Fruit fly (Drosophila melanogaster): ENCODE data around the gene Tehao.

DNA sequence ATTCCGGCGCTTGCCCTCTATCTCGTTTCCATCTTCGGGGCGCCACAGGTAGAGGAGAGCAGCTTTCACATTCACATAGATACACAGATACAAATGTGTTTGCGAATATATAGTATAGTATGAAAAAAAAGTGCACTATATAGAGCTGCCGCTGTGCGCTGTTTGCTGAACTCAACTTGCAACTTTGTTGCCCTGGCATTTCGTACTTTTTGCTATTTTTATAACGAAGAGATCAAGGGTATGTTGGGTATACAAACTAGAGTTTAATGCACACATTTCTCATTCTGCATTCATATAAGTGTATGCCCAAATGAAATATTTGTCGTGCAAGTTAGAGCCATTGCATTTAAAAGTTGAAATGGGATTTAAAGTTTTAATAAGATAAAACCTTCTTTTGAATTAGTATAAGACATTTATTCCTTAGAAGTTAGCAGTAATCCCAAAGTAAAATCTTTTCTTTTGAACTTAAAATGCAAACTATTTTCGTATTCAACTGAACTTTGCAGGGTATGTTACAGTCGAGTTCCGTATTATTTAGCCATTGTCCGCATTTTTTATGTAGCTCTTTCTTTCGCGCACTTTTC lies 4.4 kb upstream of the Tehao start:
- TF ChIP-seq CG8478 (optimal IDR thresholded peaks at IDR 0.05) (no peak), CTCF (optimal IDR thresholded peaks at IDR 0.05) (no peak)

Measured in S2 (cell line).